ENCODE assay signal across 5 worm cellular contexts in genomic region chrIV:11523685-11524084, ce11.
TF ChIP-seq lines count a peak whose summit lies in the region.

No protein-coding gene starts in this region.

TF ChIP-seq in whole organism, L1 larva, 84 proteins besides CTCF, POLR2A, EP300 and RAD21:
- TF ChIP-seq nhr-237 (tag; optimal IDR thresholded peaks at IDR 0.05; lab: Kevin White, UChicago) = no peak
- no peak for TF ChIP-seq sup-37 (GFP tag; optimal IDR thresholded peaks at IDR 0.05; lab: Kevin White, UChicago)
- TF ChIP-seq efl-1 (optimal IDR thresholded peaks at IDR 0.05; lab: Kevin White, UChicago) = no peak
- TF ChIP-seq efl-1 (GFP tag; optimal IDR thresholded peaks at IDR 0.05 in 1 of 2; lab: Kevin White, UChicago) = peak in 1 of 2 experiments; percentile 45
- no peak for TF ChIP-seq snu-23 (GFP tag; optimal IDR thresholded peaks at IDR 0.05; lab: Kevin White, UChicago)
- TF ChIP-seq nhr-85 (tag; lab: Kevin White, UChicago) = peak; percentile 46
- no peak for TF ChIP-seq skn-1 (tag; optimal IDR thresholded peaks at IDR 0.05; lab: Kevin White, UChicago)
- TF ChIP-seq nhr-12 (tag; optimal IDR thresholded peaks at IDR 0.05; lab: Kevin White, UChicago) = no peak
- TF ChIP-seq lin-35 (GFP tag; optimal IDR thresholded peaks at IDR 0.05; lab: Kevin White, UChicago) = peak in 1 of 2 experiments; percentile 7
- peak; percentile 7 for TF ChIP-seq blmp-1 (tag; optimal IDR thresholded peaks at IDR 0.05; lab: Kevin White, UChicago)
- no peak for TF ChIP-seq fkh-4 (tag; optimal IDR thresholded peaks at IDR 0.05; lab: Kevin White, UChicago; ENCODE audit: borderline replicate concordance)
- no peak for TF ChIP-seq lin-13 (GFP tag; optimal IDR thresholded peaks at IDR 0.05; lab: Kevin White, UChicago)

TF ChIP-seq in whole organism, L3 larva, 47 proteins besides CTCF, POLR2A, EP300 and RAD21:
- TF ChIP-seq lin-15B (tag; optimal IDR thresholded peaks at IDR 0.05; lab: Kevin White, UChicago) (peak; percentile 8), elt-3 (tag; optimal IDR thresholded peaks at IDR 0.05; lab: Kevin White, UChicago) (no peak), lsy-12 (tag; optimal IDR thresholded peaks at IDR 0.05; lab: Kevin White, UChicago) (no peak), egl-27 (tag; optimal IDR thresholded peaks at IDR 0.05; lab: Kevin White, UChicago) (no peak), ztf-11 (tag; optimal IDR thresholded peaks at IDR 0.05; lab: Kevin White, UChicago) (no peak)

TF ChIP-seq in whole organism, L4 larva, 104 proteins besides CTCF, POLR2A, EP300 and RAD21 (continues in another document):
- TF ChIP-seq ceh-44 (GFP tag; IDR thresholded peaks at IDR 0.05; lab: Robert Waterston, UW) (no peak), mes-2 (tag; optimal IDR thresholded peaks at IDR 0.05; lab: Kevin White, UChicago; ENCODE audit: poor library complexity, severe bottlenecking) (peak; percentile 43), php-3 (GFP tag; IDR thresholded peaks at IDR 0.05; lab: Robert Waterston, UW) (no peak), lin-13 (GFP tag; optimal IDR thresholded peaks at IDR 0.05; lab: Kevin White, UChicago) (peak; percentile 6), snpc-4 (tag; optimal IDR thresholded peaks at IDR 0.05; lab: Kevin White, UChicago) (no peak), gei-8 (GFP tag; optimal IDR thresholded peaks at IDR 0.05; lab: Kevin White, UChicago) (peak; percentile 19), fos-1 (tag; optimal IDR thresholded peaks at IDR 0.05; lab: Kevin White, UChicago) (no peak), ZK546.5 (tag; optimal IDR thresholded peaks at IDR 0.05; lab: Kevin White, UChicago) (no peak), lin-38 (GFP tag; IDR thresholded peaks at IDR 0.05; lab: Robert Waterston, UW) (no peak), nhr-10 (tag; optimal IDR thresholded peaks at IDR 0.05; lab: Kevin White, UChicago) (no peak), dmd-9 (GFP tag; IDR thresholded peaks at IDR 0.05; lab: Robert Waterston, UW) (no peak), egl-43 (GFP tag; IDR thresholded peaks at IDR 0.05; lab: Robert Waterston, UW) (0 out of 2 replicates have a peak, but pooled peaks have one; percentile 11), dpl-1 (GFP tag; optimal IDR thresholded peaks at IDR 0.05; lab: Kevin White, UChicago) (no peak), zip-11 (GFP tag; IDR thresholded peaks at IDR 0.05; lab: Robert Waterston, UW) (no peak), lir-3 (tag; optimal IDR thresholded peaks at IDR 0.05; lab: Kevin White, UChicago) (no peak), zip-2 (tag; optimal IDR thresholded peaks at IDR 0.05; lab: Kevin White, UChicago) (no peak), ceh-62 (tag; optimal IDR thresholded peaks at IDR 0.05; lab: Kevin White, UChicago) (no peak), ceh-20 (GFP tag; IDR thresholded peaks at IDR 0.05; lab: Robert Waterston, UW) (0 out of 2 replicates have a peak, but pooled peaks have one; percentile 18), mxl-3 (GFP tag; optimal IDR thresholded peaks at IDR 0.05; lab: Kevin White, UChicago) (no peak), F10B5.3 (tag; optimal IDR thresholded peaks at IDR 0.05; lab: Kevin White, UChicago) (no peak), aly-2 (tag; optimal IDR thresholded peaks at IDR 0.05; lab: Kevin White, UChicago) (no peak), hlh-30 (tag; optimal IDR thresholded peaks at IDR 0.05; lab: Kevin White, UChicago; ENCODE audit: insufficient read depth) (peak; percentile 83), unc-130 (GFP tag; optimal IDR thresholded peaks at IDR 0.05; lab: Kevin White, UChicago) (no peak), aha-1 (tag; lab: Kevin White, UChicago) (peak; percentile 88), daf-16 (GFP tag; optimal IDR thresholded peaks at IDR 0.05; lab: Kevin White, UChicago) (no peak), daf-16 (tag; optimal IDR thresholded peaks at IDR 0.05; lab: Kevin White, UChicago) (peak; percentile 46)

TF ChIP-seq in whole organism, late embryonic, 69 proteins besides CTCF, POLR2A, EP300 and RAD21:
- no peak for TF ChIP-seq elt-2 (tag; optimal IDR thresholded peaks at IDR 0.05; lab: Kevin White, UChicago)
- TF ChIP-seq hlh-30 (tag; optimal IDR thresholded peaks at IDR 0.05; lab: Kevin White, UChicago; ENCODE audit: insufficient read depth) = peak; percentile 1
- no peak for TF ChIP-seq C08G9.2 (tag; optimal IDR thresholded peaks at IDR 0.05; lab: Kevin White, UChicago)

TF ChIP-seq in whole organism, young adult, 124 proteins besides CTCF, POLR2A, EP300 and RAD21:
- TF ChIP-seq F23B12.7 (tag; optimal IDR thresholded peaks at IDR 0.05; lab: Kevin White, UChicago; ENCODE audit: insufficient read depth) (no peak), F39B2.1 (GFP tag; IDR thresholded peaks at IDR 0.05; lab: Robert Waterston, UW) (no peak), efl-1 (GFP tag; optimal IDR thresholded peaks at IDR 0.05; lab: Kevin White, UChicago) (no peak), nfyb-1 (GFP tag; IDR thresholded peaks at IDR 0.05; lab: Robert Waterston, UW) (no peak), tbp1 (GFP tag; optimal IDR thresholded peaks at IDR 0.05; lab: Kevin White, UChicago) (no peak), C06A6.2 (GFP tag; conservative IDR thresholded peaks at IDR 0.05; lab: Robert Waterston, UW) (no peak), lin-35 (GFP tag; optimal IDR thresholded peaks at IDR 0.05; lab: Kevin White, UChicago) (peak in 1 of 3 experiments; percentile 1), B0336.3 (GFP tag; IDR thresholded peaks at IDR 0.05; lab: Robert Waterston, UW) (no peak), egl-18 (GFP tag; IDR thresholded peaks at IDR 0.05; lab: Robert Waterston, UW) (no peak), atf-7 (tag; optimal IDR thresholded peaks at IDR 0.05; lab: Kevin White, UChicago) (no peak), ets-4 (GFP tag; optimal IDR thresholded peaks at IDR 0.05; lab: Kevin White, UChicago) (no peak), gei-17 (GFP tag; optimal IDR thresholded peaks at IDR 0.05; lab: Kevin White, UChicago) (no peak), Y56A3A.18 (GFP tag; IDR thresholded peaks at IDR 0.05; lab: Robert Waterston, UW) (no peak), ceh-58 (GFP tag; IDR thresholded peaks at IDR 0.05; lab: Robert Waterston, UW) (no peak), rcor-1 (GFP tag; IDR thresholded peaks at IDR 0.05; lab: Robert Waterston, UW) (0 out of 2 replicates have a peak, but pooled peaks have one; percentile 14), attf-3 (GFP tag; conservative IDR thresholded peaks at IDR 0.05; lab: Robert Waterston, UW) (0 out of 2 replicates have a peak, but pooled peaks have one; percentile 15), hsf-1 (GFP tag; IDR thresholded peaks at IDR 0.05; lab: Robert Waterston, UW) (no peak), Y95B8A.8 (GFP tag; IDR thresholded peaks at IDR 0.05; lab: Robert Waterston, UW) (no peak), ztf-6 (GFP tag; IDR thresholded peaks at IDR 0.05; lab: Robert Waterston, UW) (no peak), lir-1 (GFP tag; conservative IDR thresholded peaks at IDR 0.05; lab: Robert Waterston, UW) (peak; percentile 83), hlh-12 (tag; optimal IDR thresholded peaks at IDR 0.05; lab: Kevin White, UChicago) (no peak), F22D6.2 (tag; optimal IDR thresholded peaks at IDR 0.05; lab: Kevin White, UChicago) (no peak), rec-8 (tag; optimal IDR thresholded peaks at IDR 0.05; lab: Kevin White, UChicago) (no peak), T07F8.4 (tag; optimal IDR thresholded peaks at IDR 0.05; lab: Kevin White, UChicago) (no peak), lsl-1 (GFP tag; optimal IDR thresholded peaks at IDR 0.05; lab: Kevin White, UChicago) (no peak), ceh-100 (GFP tag; IDR thresholded peaks at IDR 0.05; lab: Robert Waterston, UW) (no peak), lin-26 (GFP tag; IDR thresholded peaks at IDR 0.05; lab: Robert Waterston, UW) (0 out of 2 replicates have a peak, but pooled peaks have one; percentile 55), attf-5 (GFP tag; optimal IDR thresholded peaks at IDR 0.05; lab: Kevin White, UChicago) (no peak), ekl-4 (GFP tag; IDR thresholded peaks at IDR 0.05; lab: Robert Waterston, UW) (0 out of 2 replicates have a peak, but pooled peaks have one; percentile 9), madf-6 (GFP tag; IDR thresholded peaks at IDR 0.05; lab: Robert Waterston, UW) (0 out of 2 replicates have a peak, but pooled peaks have one; percentile 9)
